Worm (Caenorhabditis elegans): ENCODE measurements around the gene cic-1.

DNA sequence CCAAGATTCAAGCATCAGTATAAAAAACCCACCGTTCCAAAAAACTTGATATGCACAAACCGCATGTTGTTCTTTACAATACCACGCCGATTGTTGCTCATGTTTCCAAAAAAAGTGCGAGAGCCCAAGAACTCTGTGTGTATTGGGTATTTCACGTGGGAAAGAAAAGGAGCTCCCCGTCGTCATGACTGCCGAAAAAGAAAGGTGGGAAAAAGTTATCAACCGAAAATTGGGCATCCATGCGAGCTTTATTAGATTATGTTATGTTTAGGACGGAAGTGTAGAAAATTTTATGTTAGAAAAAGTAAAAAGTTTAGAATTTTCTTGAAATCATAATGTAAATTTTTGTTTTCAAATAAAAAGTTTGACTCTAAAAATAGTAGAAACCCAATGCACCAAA is 32.6 kb downstream of the cic-1 start, which contains the start of gene H04J21.4:
- TF ChIP-seq snpc-4 (tag; optimal IDR thresholded peaks at IDR 0.05) = no peak
- TF ChIP-seq ceh-32 (tag; optimal IDR thresholded peaks at IDR 0.05; ENCODE audit: poor library complexity) = no peak
- no peak for TF ChIP-seq fos-1 (tag; optimal IDR thresholded peaks at IDR 0.05)
- no peak for TF ChIP-seq lin-29 (GFP tag; IDR thresholded peaks at IDR 0.05)
- TF ChIP-seq lin-39 (tag; optimal IDR thresholded peaks at IDR 0.05) = no peak
- TF ChIP-seq ceh-62 (tag; optimal IDR thresholded peaks at IDR 0.05) = no peak
- no peak for TF ChIP-seq unc-39 (tag; optimal IDR thresholded peaks at IDR 0.05)
- TF ChIP-seq aha-1 (tag) = peak; percentile 88
- no peak for TF ChIP-seq dpl-1 (GFP tag; optimal IDR thresholded peaks at IDR 0.05)
- TF ChIP-seq pha-4 (GFP tag; IDR thresholded peaks at IDR 0.05) = no peak
- no peak for TF ChIP-seq pha-4 (tag; optimal IDR thresholded peaks at IDR 0.05)
